Worm (Caenorhabditis elegans): ENCODE results near the gene sec-24.2.

Gene sec-24.2

ce11 chrIV:12364964-12365363, 4.4 kb upstream of the sec-24.2 start:
- TF ChIP-seq efl-1 (optimal IDR thresholded peaks at IDR 0.05) (no peak), efl-1 (GFP tag; optimal IDR thresholded peaks at IDR 0.05 in 1 of 2) (peak in 1 of 2 experiments; percentile 90), nhr-77 (tag; optimal IDR thresholded peaks at IDR 0.05) (no peak), lin-14 (GFP tag; optimal IDR thresholded peaks at IDR 0.05) (peak; percentile 15)

- TF ChIP-seq blmp-1 (tag; optimal IDR thresholded peaks at IDR 0.05) (peak; percentile 22), swsn-7 (tag; optimal IDR thresholded peaks at IDR 0.05) (no peak), unc-62 (GFP tag; optimal IDR thresholded peaks at IDR 0.05) (no peak), lsy-2 (tag; optimal IDR thresholded peaks at IDR 0.05) (peak; percentile 33 to 87), dpl-1 (GFP tag; optimal IDR thresholded peaks at IDR 0.05) (peak in 1 of 3 experiments; percentile 9)
These were observed 950 bp upstream of the sec-24.2 start, which contains the start of the genes ccr-4 and ZC518.8 for ce11 chrIV:12361392-12362092. ccr-4 (plus strand) TSS chrIV:12361542. ZC518.8 (minus strand) TSS chrIV:12361908.

- TF ChIP-seq pax-3 (tag; optimal IDR thresholded peaks at IDR 0.05): no peak
- TF ChIP-seq ztf-4 (tag; optimal IDR thresholded peaks at IDR 0.05): no peak
- TF ChIP-seq efl-1 (optimal IDR thresholded peaks at IDR 0.05): no peak
- TF ChIP-seq efl-1 (GFP tag; optimal IDR thresholded peaks at IDR 0.05 in 1 of 2): peak in 1 of 2 experiments; percentile 30
- TF ChIP-seq egl-13 (tag; optimal IDR thresholded peaks at IDR 0.05): no peak
- TF ChIP-seq C34B4.2 (tag; optimal IDR thresholded peaks at IDR 0.05): no peak
- TF ChIP-seq ceh-63 (GFP tag; optimal IDR thresholded peaks at IDR 0.05): peak; percentile 24
- no peak for TF ChIP-seq snpc-4 (tag; optimal IDR thresholded peaks at IDR 0.05)
- no peak for TF ChIP-seq nhr-28 (tag; optimal IDR thresholded peaks at IDR 0.05)
- TF ChIP-seq unc-86 (tag; optimal IDR thresholded peaks at IDR 0.05): no peak
These were observed 613 bp downstream of the sec-24.2 start for ce11 chrIV:12359979-12360378.

ce11 chrIV:12350235-12350634, 10.4 kb downstream of the sec-24.2 start:
- TF ChIP-seq fos-1 (tag; optimal IDR thresholded peaks at IDR 0.05) (no peak), egl-13 (tag; optimal IDR thresholded peaks at IDR 0.05) (no peak), fkh-10 (GFP tag; optimal IDR thresholded peaks at IDR 0.05) (peak; percentile 66)

- TF ChIP-seq ztf-11 (tag; optimal IDR thresholded peaks at IDR 0.05) (no peak), lin-15B (tag; optimal IDR thresholded peaks at IDR 0.05) (no peak), dpl-1 (GFP tag; optimal IDR thresholded peaks at IDR 0.05) (no peak), nhr-19 (GFP tag; conservative IDR thresholded peaks at IDR 0.05) (no peak), blmp-1 (tag; optimal IDR thresholded peaks at IDR 0.05) (peak; percentile 27), hpl-2 (GFP tag; optimal IDR thresholded peaks at IDR 0.05) (no peak), snpc-4 (tag; optimal IDR thresholded peaks at IDR 0.05) (no peak), C04F5.9 (tag; optimal IDR thresholded peaks at IDR 0.05) (no peak), elt-2 (tag; optimal IDR thresholded peaks at IDR 0.05) (no peak), unc-62 (GFP tag; optimal IDR thresholded peaks at IDR 0.05) (no peak), grh-1 (GFP tag; IDR thresholded peaks at IDR 0.05) (peak; percentile 56; the same call in 1 of the 2 replicates), nhr-237 (tag; optimal IDR thresholded peaks at IDR 0.05) (no peak), vab-15 (tag; optimal IDR thresholded peaks at IDR 0.05) (no peak)
These were observed 11.0 kb downstream of the sec-24.2 start, which contains the start of gene best-22 for ce11 chrIV:12349639-12350038. best-22 (plus strand) TSS chrIV:12349939.

- TF ChIP-seq hlh-17 (GFP tag; optimal IDR thresholded peaks at IDR 0.05; ENCODE audit: borderline replicate concordance): no peak
These were observed 19.7 kb downstream of the sec-24.2 start for ce11 chrIV:12340885-12341284.
